Worm (Caenorhabditis elegans) whole organism, early embryonic: ENCODE data around the gene C01G10.4.

Source experiments
- ama-1 ChIP-seq: fragments of 150-350 bp; optimal IDR thresholded peaks from 2 replicates; lab custom pipeline; 2014
- ceh-13 ChIP-seq: fragments of 200-800 bp; sonication (Bioruptor generic); optimal IDR thresholded peaks from 2 replicates; lab custom pipeline; 2018; ENCODE audit warnings: mild to moderate bottlenecking, missing genetic modification characterization, missing compliant biosample characterization
- ceh-36 ChIP-seq: sonication (generic microtip); optimal IDR thresholded peaks from 2 replicates; lab custom pipeline; 2016; ENCODE audit warnings: missing genetic modification characterization, inconsistent platforms, missing compliant biosample characterization
- ets-7 ChIP-seq: sonication (generic microtip); optimal IDR thresholded peaks from 2 replicates; lab custom pipeline; 2016; ENCODE audit warnings: missing genotype, missing genetic modification characterization, missing compliant biosample characterization
- hmbx-1 ChIP-seq: sonication (generic microtip); optimal IDR thresholded peaks from 2 replicates; lab custom pipeline; 2016; ENCODE audit warnings: mild to moderate bottlenecking, missing genetic modification characterization, missing compliant biosample characterization
- hnd-1 ChIP-seq: sonication (generic microtip); optimal IDR thresholded peaks from 2 replicates; lab custom pipeline; 2016; ENCODE audit warnings: missing genetic modification characterization, missing compliant biosample characterization
- tbx-11 ChIP-seq: fragments of 200-800 bp; sonication (Bioruptor generic); IDR thresholded peaks from 2 replicates; pipeline ENCODE4 v1.3.6; 2022; ENCODE audit warnings: missing genetic modification characterization, missing compliant biosample characterization
- tbx-37 ChIP-seq: fragments of 200-800 bp; sonication (Bioruptor generic); conservative IDR thresholded peaks from 2 replicates; pipeline ENCODE4 v1.3.6; 2022; ENCODE audit warnings: missing genetic modification reagents, missing genetic modification characterization, missing compliant biosample characterization
- tra-4 ChIP-seq: sonication (generic microtip); optimal IDR thresholded peaks from 2 replicates; lab custom pipeline; 2017; ENCODE audit warnings: missing genetic modification characterization, missing compliant biosample characterization

- TF ChIP-seq tra-4 (tag; lab: Kevin White, UChicago) (no peak), hnd-1 (tag; lab: Kevin White, UChicago) (no peak), tbx-37 (no peak), ceh-13 (no peak), ama-1 (lab: Kevin White, UChicago) (no peak), ceh-36 (tag; lab: Kevin White, UChicago) (no peak), ets-7 (no peak), hmbx-1 (no peak), tbx-11 (GFP tag; lab: Robert Waterston, UW) (no peak)
These were observed 37.2 kb upstream of the C01G10.4 start, which contains the start of the genes fbxa-82 and C25D7.5 for ce11 chrV:15052368-15052767.
